Worm (Caenorhabditis elegans): Measurements from ENCODE around the gene paic-1.

DNA sequence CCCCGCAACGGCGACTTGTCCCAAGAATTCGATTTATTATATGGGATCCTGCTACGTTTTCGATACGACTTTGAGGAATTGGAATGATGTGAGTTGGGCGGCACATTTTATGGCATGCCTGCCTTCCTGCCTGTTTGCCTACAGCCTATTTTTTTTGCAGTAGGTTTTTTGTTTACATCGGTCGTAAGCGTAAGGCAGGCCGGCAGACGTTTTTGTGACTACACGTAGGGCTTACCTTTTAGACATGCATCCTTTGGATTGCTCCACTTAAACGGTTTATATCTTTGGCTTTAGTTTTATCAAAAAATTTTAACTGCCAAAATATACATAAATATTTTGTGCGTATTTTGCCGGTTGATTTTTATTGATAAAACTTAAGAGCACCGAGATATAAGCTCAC lies 13.1 kb downstream of the paic-1 start:
- no peak for TF ChIP-seq sdc-2 (tag; optimal IDR thresholded peaks at IDR 0.05)
- TF ChIP-seq nhr-11 (tag; optimal IDR thresholded peaks at IDR 0.05) = no peak
- TF ChIP-seq pha-2 (tag; optimal IDR thresholded peaks at IDR 0.05) = no peak
- TF ChIP-seq ceh-31 (tag; optimal IDR thresholded peaks at IDR 0.05) = no peak
